Worm (Caenorhabditis elegans): ENCODE measurements around the gene F27E5.5.

Gene F27E5.5

DNA sequence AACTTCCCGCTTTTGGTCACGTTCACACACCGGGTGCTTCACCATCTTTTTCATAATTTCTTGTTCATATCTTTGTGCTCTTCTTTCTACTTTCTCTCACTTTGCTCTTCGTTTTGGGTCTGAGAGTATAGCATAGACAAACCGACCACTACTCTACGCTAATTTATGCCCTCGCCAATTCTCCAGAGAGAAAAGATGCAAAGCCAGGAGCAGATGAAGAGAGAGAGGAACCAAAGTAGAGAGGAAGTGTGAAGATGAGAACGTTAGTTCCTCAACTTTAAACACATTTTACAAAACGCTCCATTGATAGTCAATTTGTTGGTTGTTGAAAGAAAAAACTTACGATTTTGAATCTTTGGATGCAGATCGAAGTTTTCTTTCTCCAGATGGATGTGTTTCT lies 36.1 kb upstream of the F27E5.5 start:
- no peak for TF ChIP-seq hmg-11 (tag; optimal IDR thresholded peaks at IDR 0.05)
- no peak for TF ChIP-seq nhr-25 (tag; optimal IDR thresholded peaks at IDR 0.05)
- TF ChIP-seq jun-1 (tag; optimal IDR thresholded peaks at IDR 0.05), result no peak
- TF ChIP-seq unc-39 (tag; optimal IDR thresholded peaks at IDR 0.05), result no peak
- no peak for TF ChIP-seq elt-3 (tag; optimal IDR thresholded peaks at IDR 0.05)

DNA sequence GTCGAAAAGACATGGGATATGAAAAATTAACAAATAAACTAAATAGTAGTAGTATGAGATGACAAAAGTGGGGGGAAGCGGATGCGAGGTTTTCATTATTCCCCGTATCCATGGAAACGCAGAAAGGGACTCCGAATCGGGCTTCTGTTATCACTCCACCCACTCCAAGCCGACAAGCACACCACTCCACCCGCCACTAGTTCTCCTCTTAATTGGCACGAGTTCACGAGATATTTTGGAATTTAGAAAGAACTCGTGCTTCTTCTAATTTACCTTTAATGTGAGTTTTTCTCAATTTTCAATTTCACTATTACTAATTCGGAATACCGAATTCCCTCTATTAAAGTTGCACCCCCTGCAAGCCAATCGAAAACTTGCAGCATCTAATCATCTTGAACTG lies 34.7 kb upstream of the F27E5.5 start:
- peak; percentile 62 for TF ChIP-seq nhr-11 (tag; optimal IDR thresholded peaks at IDR 0.05)
- TF ChIP-seq eor-1 (tag; optimal IDR thresholded peaks at IDR 0.05), result no peak

DNA sequence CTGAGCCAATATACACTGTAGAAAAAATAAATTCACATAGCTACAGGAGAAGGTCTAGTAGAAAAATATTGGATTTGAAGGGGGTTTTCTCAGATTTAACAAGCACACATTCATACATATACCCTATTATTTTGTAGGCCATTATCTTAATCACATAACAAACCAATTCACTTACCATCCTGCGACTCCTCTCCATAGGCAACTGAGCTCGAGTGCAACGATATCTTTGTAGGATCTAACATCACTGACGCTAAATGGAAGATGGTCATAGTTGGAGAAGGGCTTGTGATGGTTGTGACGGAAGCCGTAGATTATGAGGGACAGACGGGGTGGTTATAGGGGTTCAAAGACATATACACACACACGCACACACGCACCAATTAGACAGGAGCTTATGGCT lies 32.5 kb upstream of the F27E5.5 start:
- TF ChIP-seq ama-1 (optimal IDR thresholded peaks at IDR 0.05) (no peak), nhr-12 (tag; optimal IDR thresholded peaks at IDR 0.05) (no peak), jun-1 (tag; optimal IDR thresholded peaks at IDR 0.05) (no peak), mdl-1 (tag; optimal IDR thresholded peaks at IDR 0.05) (no peak), fkh-2 (tag; optimal IDR thresholded peaks at IDR 0.05) (no peak)

DNA sequence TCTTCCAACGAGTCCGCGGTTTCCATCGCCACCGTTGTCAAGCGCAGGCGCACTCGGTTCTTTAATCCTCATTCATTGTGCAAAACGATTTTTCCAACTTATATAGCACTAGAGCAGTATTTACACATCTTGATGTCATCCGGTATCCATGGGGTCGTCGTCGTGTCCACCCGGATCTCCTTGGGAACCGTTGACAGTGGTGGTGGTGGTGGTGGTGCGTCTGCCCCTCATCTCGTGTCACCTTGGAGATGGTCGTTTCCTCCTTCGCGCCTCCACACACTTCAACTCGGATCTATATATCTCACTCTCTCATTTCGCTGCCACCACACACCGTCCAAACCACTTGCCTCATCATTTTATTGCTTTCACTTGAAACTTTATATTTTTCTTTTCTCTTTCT lies 31.1 kb upstream of the F27E5.5 start:
- TF ChIP-seq fos-1 (tag; optimal IDR thresholded peaks at IDR 0.05) (no peak), snpc-4 (tag; optimal IDR thresholded peaks at IDR 0.05) (no peak), pha-4 (tag; optimal IDR thresholded peaks at IDR 0.05) (no peak), sea-2 (GFP tag; optimal IDR thresholded peaks at IDR 0.05) (no peak), nhr-23 (tag; optimal IDR thresholded peaks at IDR 0.05) (no peak), egl-5 (tag; optimal IDR thresholded peaks at IDR 0.05) (no peak), ceh-9 (tag; optimal IDR thresholded peaks at IDR 0.05) (no peak), unc-62 (GFP tag; optimal IDR thresholded peaks at IDR 0.05) (no peak), elt-2 (tag; optimal IDR thresholded peaks at IDR 0.05) (no peak), zag-1 (tag; optimal IDR thresholded peaks at IDR 0.05) (no peak), nfya-1 (tag; optimal IDR thresholded peaks at IDR 0.05; ENCODE audit: insufficient read depth) (no peak), jun-1 (tag; optimal IDR thresholded peaks at IDR 0.05) (no peak), nhr-237 (tag; optimal IDR thresholded peaks at IDR 0.05) (no peak), egl-27 (tag; optimal IDR thresholded peaks at IDR 0.05) (no peak), elt-3 (tag; optimal IDR thresholded peaks at IDR 0.05) (no peak), aly-2 (tag; optimal IDR thresholded peaks at IDR 0.05) (no peak), nhr-25 (tag; optimal IDR thresholded peaks at IDR 0.05) (no peak), ceh-16 (tag; optimal IDR thresholded peaks at IDR 0.05) (no peak)

DNA sequence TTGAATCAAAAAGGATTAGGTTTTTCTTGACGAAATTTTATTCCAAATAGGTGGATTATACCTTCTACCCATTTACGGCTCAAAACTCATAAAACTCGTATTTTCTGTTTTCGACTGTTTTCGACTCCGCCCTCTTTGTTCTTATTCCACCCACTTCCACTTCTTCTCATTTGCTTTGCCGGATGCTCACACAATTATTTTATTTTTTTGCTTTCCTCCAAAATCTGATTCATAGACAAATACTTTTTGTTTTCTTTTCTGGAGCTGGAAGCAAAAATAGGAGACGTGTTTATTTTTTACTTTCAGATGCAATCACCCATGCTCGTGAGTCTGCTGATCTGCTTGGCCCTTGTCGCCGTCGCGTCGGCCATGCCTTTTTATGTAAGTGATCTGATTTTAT lies 23.4 kb upstream of the F27E5.5 start, which contains the start of gene nlp-63:
nlp-63 (plus strand) TSS at position 301 of the 400 bp plus-strand sequence.
- TF ChIP-seq elt-1 (tag; optimal IDR thresholded peaks at IDR 0.05) (no peak), nhr-23 (tag; optimal IDR thresholded peaks at IDR 0.05) (no peak), ceh-16 (tag; optimal IDR thresholded peaks at IDR 0.05) (no peak), pqm-1 (tag; optimal IDR thresholded peaks at IDR 0.05) (no peak), zag-1 (tag; optimal IDR thresholded peaks at IDR 0.05) (no peak), ZK546.5 (tag; optimal IDR thresholded peaks at IDR 0.05) (no peak), egl-5 (tag; optimal IDR thresholded peaks at IDR 0.05) (no peak), lsy-12 (tag; optimal IDR thresholded peaks at IDR 0.05) (no peak), elt-2 (tag; optimal IDR thresholded peaks at IDR 0.05) (no peak), nhr-77 (tag; optimal IDR thresholded peaks at IDR 0.05) (no peak), nhr-67 (tag; optimal IDR thresholded peaks at IDR 0.05) (no peak)

DNA sequence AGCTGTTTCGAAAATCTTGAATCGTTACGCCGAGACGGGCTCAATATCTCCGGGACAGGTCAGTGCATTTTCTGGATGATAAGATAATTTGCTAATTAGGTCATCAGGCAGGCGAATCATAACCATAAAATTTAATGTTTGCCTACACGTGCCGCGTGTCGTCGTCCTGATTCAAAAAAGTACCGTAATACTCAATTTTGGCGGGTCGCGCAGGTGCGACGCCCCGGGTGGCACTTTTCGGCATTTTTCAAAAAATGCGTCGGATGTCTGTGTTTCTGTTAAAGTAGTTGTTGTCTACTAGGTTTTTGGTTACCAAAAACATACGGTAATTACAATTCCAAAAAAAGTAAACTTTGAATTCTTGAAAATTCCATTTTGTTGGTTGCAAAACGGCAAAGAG lies 15.8 kb upstream of the F27E5.5 start:
- TF ChIP-seq elt-3 (tag; optimal IDR thresholded peaks at IDR 0.05), result no peak
- TF ChIP-seq eor-1 (tag; optimal IDR thresholded peaks at IDR 0.05), result no peak
- no peak for TF ChIP-seq hmg-11 (tag; optimal IDR thresholded peaks at IDR 0.05)
- TF ChIP-seq nhr-12 (tag; optimal IDR thresholded peaks at IDR 0.05), result no peak
- TF ChIP-seq mml-1 (tag; optimal IDR thresholded peaks at IDR 0.05), result no peak
- TF ChIP-seq zag-1 (tag; optimal IDR thresholded peaks at IDR 0.05), result no peak
- TF ChIP-seq ceh-9 (tag; optimal IDR thresholded peaks at IDR 0.05), result no peak

Measured in whole organism, L3 larva.